Fruit fly (Drosophila melanogaster) whole organism, embryonic: ENCODE measurements around the gene CG13616.

Experiments used
- Antp ChIP-seq: fragments of 200-800 bp; sonication (Bioruptor generic); optimal IDR thresholded peaks from 3 replicates; lab custom pipeline; 2016; ENCODE audit warnings: missing biosample characterization, missing genetic modification characterization
- Atf6 ChIP-seq: fragments of 200-800 bp; sonication (Bioruptor generic); IDR thresholded peaks from 2 replicates; pipeline ENCODE4 v1.3.6; 2022; ENCODE audit warnings: missing biosample characterization, missing genetic modification characterization
- CG10267 ChIP-seq: fragments of 200-800 bp; sonication (Bioruptor generic); optimal IDR thresholded peaks from 2 replicates; lab custom pipeline; 2018; ENCODE audit warnings: missing biosample characterization, mild to moderate bottlenecking, missing genetic modification characterization, moderate library complexity
- CG10321 ChIP-seq: fragments of 200-800 bp; sonication (Bioruptor generic); IDR thresholded peaks from 2 replicates; pipeline ENCODE4 v1.3.6; 2022; ENCODE audit warnings: missing biosample characterization, missing genetic modification characterization
- CG10431 ChIP-seq: fragments of 200-800 bp; sonication (Bioruptor generic); optimal IDR thresholded peaks from 3 replicates; lab custom pipeline; 2018; ENCODE audit warnings: missing biosample characterization, mild to moderate bottlenecking, missing genetic modification characterization
- CG11247 ChIP-seq: fragments of 200-800 bp; sonication (Bioruptor generic); IDR thresholded peaks from 2 replicates; pipeline ENCODE4 v1.3.6; 2022; ENCODE audit warnings: missing biosample characterization, missing genetic modification characterization
- CG12104 ChIP-seq: fragments of 200-800 bp; sonication (Bioruptor generic); optimal IDR thresholded peaks from 3 replicates; lab custom pipeline; 2016; ENCODE audit warnings: missing biosample characterization, missing genetic modification characterization
- CG12155 ChIP-seq: fragments of 200-800 bp; sonication (Bioruptor generic); optimal IDR thresholded peaks from 3 replicates; lab custom pipeline; 2016; ENCODE audit warnings: missing biosample characterization, missing genetic modification characterization
- CG14014 ChIP-seq: fragments of 200-800 bp; sonication (Bioruptor generic); IDR thresholded peaks from 2 replicates; pipeline ENCODE4 v1.3.6; 2022; ENCODE audit warnings: missing biosample characterization, missing genetic modification characterization
- CG14050 ChIP-seq: fragments of 200-800 bp; sonication (Bioruptor generic); IDR thresholded peaks from 3 replicates; pipeline ENCODE4 v1.3.6; 2022; ENCODE audit warnings: missing biosample characterization, missing genetic modification characterization
- CG14860 ChIP-seq: fragments of 200-800 bp; sonication (Bioruptor generic); IDR thresholded peaks from 3 replicates; pipeline ENCODE4 v1.3.6; 2022; ENCODE audit warnings: missing biosample characterization, missing genetic modification characterization; ENCODE audit not compliant: partially characterized antibody
- CG15073 ChIP-seq: fragments of 200-800 bp; sonication (Bioruptor generic); optimal IDR thresholded peaks from 2 replicates; lab custom pipeline; 2016; ENCODE audit warnings: missing biosample characterization, missing genetic modification characterization
- CG15514 ChIP-seq: fragments of 200-800 bp; sonication (Bioruptor generic); optimal IDR thresholded peaks from 3 replicates; lab custom pipeline; 2017; ENCODE audit warnings: missing biosample characterization, missing genetic modification characterization, mild to moderate bottlenecking, moderate library complexity, missing genetic modification reagents
- CG1603 ChIP-seq: fragments of 200-800 bp; sonication (Bioruptor generic); optimal IDR thresholded peaks from 2 replicates; lab custom pipeline; 2019; ENCODE audit warnings: missing biosample characterization, mild to moderate bottlenecking, missing genetic modification characterization, moderate library complexity
- CG1832 ChIP-seq: fragments of 200-800 bp; sonication (Bioruptor generic); optimal IDR thresholded peaks from 2 replicates; lab custom pipeline; 2017; ENCODE audit warnings: missing biosample characterization, mild to moderate bottlenecking, missing genetic modification characterization, inconsistent platforms
- CG18476 ChIP-seq: fragments of 200-800 bp; sonication (Bioruptor generic); optimal IDR thresholded peaks from 2 replicates; lab custom pipeline; 2016; ENCODE audit warnings: missing biosample characterization, mild to moderate bottlenecking, missing genetic modification characterization
- CG2120 ChIP-seq: fragments of 200-800 bp; sonication (Bioruptor generic); optimal IDR thresholded peaks from 3 replicates; lab custom pipeline; 2016; ENCODE audit warnings: missing biosample characterization, missing genetic modification characterization
- CG32532 ChIP-seq: fragments of 200-800 bp; sonication (Bioruptor generic); IDR thresholded peaks from 2 replicates; pipeline ENCODE4 v1.3.6; 2022; ENCODE audit warnings: missing biosample characterization, missing genetic modification characterization
- CG32767 ChIP-seq: fragments of 200-800 bp; sonication (Bioruptor generic); IDR thresholded peaks from 2 replicates; pipeline ENCODE4 v1.3.6; 2022; ENCODE audit warnings: missing biosample characterization, missing genetic modification characterization
- CG3407 ChIP-seq: fragments of 200-800 bp; sonication (Bioruptor generic); optimal IDR thresholded peaks from 2 replicates; lab custom pipeline; 2018; ENCODE audit warnings: missing biosample characterization, mild to moderate bottlenecking, missing genetic modification characterization
- CG34376 ChIP-seq: fragments of 200-800 bp; sonication (Bioruptor generic); optimal IDR thresholded peaks from 2 replicates; lab custom pipeline; 2018; ENCODE audit warnings: missing biosample characterization, mild to moderate bottlenecking, missing genetic modification characterization
- CG3847 ChIP-seq: fragments of 200-800 bp; sonication (Bioruptor generic); IDR thresholded peaks from 2 replicates; pipeline ENCODE4 v1.3.6; 2022; ENCODE audit warnings: missing biosample characterization, missing genetic modification characterization
- CG4820 ChIP-seq: fragments of 200-800 bp; sonication (Bioruptor generic); optimal IDR thresholded peaks from 3 replicates; lab custom pipeline; 2016; ENCODE audit warnings: missing biosample characterization, missing genetic modification characterization
- CG7786 ChIP-seq: fragments of 200-800 bp; sonication (Bioruptor generic); optimal IDR thresholded peaks from 2 replicates; lab custom pipeline; 2016; ENCODE audit warnings: missing biosample characterization, missing genetic modification characterization
- CG7839 ChIP-seq: fragments of 200-800 bp; sonication (Bioruptor generic); optimal IDR thresholded peaks from 3 replicates; lab custom pipeline; 2018; ENCODE audit warnings: missing biosample characterization, mild to moderate bottlenecking, missing genetic modification characterization, moderate library complexity
- CG8388 ChIP-seq: fragments of 200-800 bp; sonication (Bioruptor generic); optimal IDR thresholded peaks from 2 replicates; lab custom pipeline; 2019; ENCODE audit warnings: missing biosample characterization, mild to moderate bottlenecking, missing genetic modification characterization, moderate library complexity
- CG8765 ChIP-seq: fragments of 200-800 bp; sonication (Bioruptor generic); IDR thresholded peaks from 2 replicates; pipeline ENCODE4 v1.3.6; 2022; ENCODE audit warnings: missing biosample characterization, missing genetic modification characterization
- CG9727 ChIP-seq: fragments of 200-800 bp; sonication (Bioruptor generic); optimal IDR thresholded peaks from 3 replicates; lab custom pipeline; 2017; ENCODE audit warnings: missing biosample characterization, mild to moderate bottlenecking, missing genetic modification characterization
- Dfd ChIP-seq, 2 experiments: fragments of >200 bp; optimal IDR thresholded peaks; 2 replicates each; lab custom pipeline; 2017; ENCODE audit warnings: missing biosample characterization in 2 of 2, missing genetic modification characterization in 2 of 2
- Ets97D ChIP-seq: fragments of 200-800 bp; sonication (Bioruptor generic); optimal IDR thresholded peaks from 3 replicates; lab custom pipeline; 2016; ENCODE audit warnings: missing biosample characterization, missing genetic modification characterization
- Gsc ChIP-seq: fragments of 200-800 bp; sonication (Bioruptor generic); IDR thresholded peaks from 2 replicates; pipeline ENCODE4 v1.3.6; 2022; ENCODE audit warnings: missing biosample characterization, missing genetic modification characterization
- Lpt ChIP-seq: fragments of >200 bp; optimal IDR thresholded peaks from 2 replicates; lab custom pipeline; 2018; ENCODE audit warnings: missing biosample characterization, missing genetic modification characterization
- Myb ChIP-seq: fragments of 200-800 bp; sonication (Bioruptor generic); optimal IDR thresholded peaks from 2 replicates; lab custom pipeline; 2016; ENCODE audit warnings: missing biosample characterization, missing genetic modification characterization
- Oaz ChIP-seq: fragments of 200-800 bp; sonication (Bioruptor generic); IDR thresholded peaks from 2 replicates; pipeline ENCODE4 v1.3.6; 2022; ENCODE audit warnings: missing biosample characterization, missing genetic modification characterization
- Poxn ChIP-seq: fragments of 200-800 bp; sonication (Bioruptor generic); IDR thresholded peaks from 2 replicates; pipeline ENCODE4 v1.3.6; 2022; ENCODE audit warnings: missing biosample characterization, missing genetic modification characterization
- Sin3A ChIP-seq: fragments of >200 bp; optimal IDR thresholded peaks from 2 replicates; lab custom pipeline; 2018
- Xbp1 ChIP-seq: fragments of 200-800 bp; sonication (Bioruptor generic); optimal IDR thresholded peaks from 3 replicates; lab custom pipeline; 2016; ENCODE audit warnings: missing biosample characterization, mild to moderate bottlenecking, missing genetic modification characterization
- Xrp1 ChIP-seq: fragments of 200-800 bp; sonication (Bioruptor generic); IDR thresholded peaks from 2 replicates; pipeline ENCODE4 v1.3.6; 2022; ENCODE audit warnings: missing biosample characterization, missing genetic modification characterization
- ac ChIP-seq: fragments of 200-800 bp; sonication (Bioruptor generic); optimal IDR thresholded peaks from 3 replicates; lab custom pipeline; 2017; ENCODE audit warnings: missing biosample characterization, mild to moderate bottlenecking, missing genetic modification characterization
- az2 ChIP-seq: fragments of 200-800 bp; sonication (Bioruptor generic); optimal IDR thresholded peaks from 3 replicates; lab custom pipeline; 2016; ENCODE audit warnings: missing biosample characterization, missing genetic modification characterization
- bab2 ChIP-seq: fragments of 200-800 bp; sonication (Bioruptor generic); optimal IDR thresholded peaks from 2 replicates; lab custom pipeline; 2016; ENCODE audit warnings: missing biosample characterization, missing genetic modification characterization
- cato ChIP-seq: fragments of 200-800 bp; sonication (Bioruptor generic); optimal IDR thresholded peaks from 2 replicates; lab custom pipeline; 2016; ENCODE audit warnings: missing biosample characterization, missing genetic modification characterization, borderline replicate concordance
- gt ChIP-seq: fragments of 200-800 bp; sonication (Bioruptor generic); IDR thresholded peaks from 2 replicates; pipeline ENCODE4 v1.3.6; 2022; ENCODE audit warnings: missing biosample characterization, missing genetic modification characterization
- kah ChIP-seq: fragments of 200-800 bp; sonication (Bioruptor generic); optimal IDR thresholded peaks from 2 replicates; lab custom pipeline; 2018; ENCODE audit warnings: missing biosample characterization, mild to moderate bottlenecking, missing genetic modification characterization
- maf-S ChIP-seq: fragments of 200-800 bp; sonication (Bioruptor generic); optimal IDR thresholded peaks from 2 replicates; lab custom pipeline; 2016; ENCODE audit warnings: missing biosample characterization, missing genetic modification characterization
- nerfin-2 ChIP-seq: fragments of 200-800 bp; sonication (Bioruptor generic); IDR thresholded peaks from 2 replicates; pipeline ENCODE4 v1.3.6; 2022; ENCODE audit warnings: missing biosample characterization, missing genetic modification characterization; ENCODE audit not compliant: partially characterized antibody
- p53 ChIP-seq: fragments of 200-800 bp; sonication (Bioruptor generic); optimal IDR thresholded peaks from 2 replicates; lab custom pipeline; 2016; ENCODE audit warnings: missing biosample characterization, missing genetic modification characterization
- shn ChIP-seq: fragments of 200-800 bp; sonication (Bioruptor generic); optimal IDR thresholded peaks from 3 replicates; lab custom pipeline; 2016; ENCODE audit warnings: missing biosample characterization, missing genetic modification characterization
- sisA ChIP-seq: fragments of 200-800 bp; sonication (Bioruptor generic); IDR thresholded peaks from 2 replicates; pipeline ENCODE4 v1.3.6; 2022; ENCODE audit warnings: missing biosample characterization, missing genetic modification characterization
- tup ChIP-seq: fragments of 200-800 bp; sonication (Bioruptor generic); optimal IDR thresholded peaks from 2 replicates; lab custom pipeline; 2016; ENCODE audit warnings: missing biosample characterization, mild to moderate bottlenecking, missing genetic modification characterization, moderate library complexity
- z ChIP-seq: fragments of 200-800 bp; sonication (Bioruptor generic); IDR thresholded peaks from 3 replicates; pipeline ENCODE4 v1.3.6; 2022; ENCODE audit warnings: missing biosample characterization, missing genetic modification characterization

The CG13616 gene

dm6 chr3R:24348420-24349190 is 44.1 kb upstream of the CG13616 start, which contains the start of the genes CG5746 and CG6454 (continued):
- peak; percentile 57 for TF ChIP-seq maf-S (GFP tag; lab: Kevin White, UChicago)
- TF ChIP-seq Oaz = no peak
- TF ChIP-seq Ets97D (GFP tag; lab: Kevin White, UChicago) = peak; percentile 68
- TF ChIP-seq CG2120 (GFP tag; lab: Kevin White, UChicago) = peak; percentile 82
- no peak for TF ChIP-seq p53
- peak; percentile 72 for TF ChIP-seq CG10267 (tag; lab: Kevin White, UChicago)
- TF ChIP-seq CG32532 (GFP tag; lab: Robert Waterston, UW) = no peak; the same call in 1 of the 2 replicates
- peak; percentile 42 for TF ChIP-seq CG11247 (GFP tag; lab: Robert Waterston, UW)
- TF ChIP-seq CG1603 (tag; lab: Kevin White, UChicago) = no peak
- no peak for TF ChIP-seq Atf6 (GFP tag; lab: Robert Waterston, UW)
- TF ChIP-seq CG3847 (GFP tag; lab: Robert Waterston, UW) = 0 out of 2 replicates have a peak, but pooled peaks have one; percentile 33
- peak; percentile 46 for TF ChIP-seq CG12104 (GFP tag; lab: Kevin White, UChicago)
- TF ChIP-seq CG14050 (GFP tag; lab: Robert Waterston, UW) = no peak
- TF ChIP-seq kah (GFP tag; lab: Kevin White, UChicago) = no peak
- TF ChIP-seq CG9727 (GFP tag; lab: Kevin White, UChicago) = peak; percentile 50
- TF ChIP-seq Xrp1 (GFP tag; lab: Robert Waterston, UW) = peak; percentile 35; the same call in 1 of the 2 replicates
- peak; percentile 68 for TF ChIP-seq Sin3A
- no peak for TF ChIP-seq CG3407 (GFP tag; lab: Kevin White, UChicago)
- no peak for TF ChIP-seq z
- TF ChIP-seq Antp (GFP tag; lab: Kevin White, UChicago) = peak; percentile 11
- TF ChIP-seq Dfd (GFP tag; optimal IDR thresholded peaks at IDR 0.05; lab: Kevin White, UChicago) = no peak
- peak; percentile 64 for TF ChIP-seq CG12155 (GFP tag; lab: Kevin White, UChicago)
- TF ChIP-seq CG7786 (GFP tag; lab: Kevin White, UChicago) = peak; percentile 60
- peak; percentile 19 for TF ChIP-seq cato (GFP tag; lab: Kevin White, UChicago)
- TF ChIP-seq Gsc (GFP tag; lab: Robert Waterston, UW) = no peak
- peak; percentile 26; the same call in 1 of the 2 replicates for TF ChIP-seq sisA (GFP tag; lab: Robert Waterston, UW)
- peak; percentile 31; the same call in 1 of the 2 replicates for TF ChIP-seq CG8765
- no peak for TF ChIP-seq CG1832
- TF ChIP-seq CG14860 (GFP tag; lab: Robert Waterston, UW) = no peak
- TF ChIP-seq Myb = peak; percentile 48
- TF ChIP-seq CG15073 (GFP tag; lab: Kevin White, UChicago) = no peak
- TF ChIP-seq CG34376 = no peak
- no peak for TF ChIP-seq Poxn (GFP tag; lab: Robert Waterston, UW)
- TF ChIP-seq nerfin-2 = no peak
- TF ChIP-seq az2 (GFP tag; lab: Kevin White, UChicago) = peak; percentile 48
- TF ChIP-seq Xbp1 = peak; percentile 68
- TF ChIP-seq gt (GFP tag; lab: Robert Waterston, UW) = no peak
- no peak for TF ChIP-seq CG10321
- peak; percentile 46 for TF ChIP-seq shn (GFP tag; lab: Kevin White, UChicago)
- TF ChIP-seq CG18476 (GFP tag; lab: Kevin White, UChicago) = peak; percentile 41
- peak; percentile 55 for TF ChIP-seq CG4820 (GFP tag; lab: Kevin White, UChicago)
- no peak for TF ChIP-seq CG8388
- TF ChIP-seq CG14014 (GFP tag; lab: Robert Waterston, UW) = 0 out of 2 replicates have a peak, but pooled peaks have one; percentile 25
- no peak for TF ChIP-seq tup
- TF ChIP-seq CG15514 = peak; percentile 33
- no peak for TF ChIP-seq CG10431 (GFP tag; lab: Kevin White, UChicago)
- peak; percentile 33; the same call in 1 of the 2 replicates for TF ChIP-seq CG32767
- no peak for TF ChIP-seq CG7839 (tag; lab: Kevin White, UChicago)
- no peak for TF ChIP-seq Lpt
- TF ChIP-seq bab2 (GFP tag; lab: Kevin White, UChicago) = peak; percentile 59
- TF ChIP-seq ac (GFP tag; lab: Kevin White, UChicago) = no peak
